Fruit fly (Drosophila melanogaster) whole organism: ENCODE data around the gene CG18294.
"Not testable (repeated sequence)": the region's sequence is repeated elsewhere in the genome, so short reads cannot be mapped to it uniquely, and the experiment has no call there.

ENCODE experiments used
- Dll ChIP-seq: fragments of >200 bp; optimal IDR thresholded peaks from 2 replicates; lab custom pipeline; 2017
- psq ChIP-seq: fragments of >200 bp; optimal IDR thresholded peaks from 2 replicates; lab custom pipeline; 2017

DNA sequence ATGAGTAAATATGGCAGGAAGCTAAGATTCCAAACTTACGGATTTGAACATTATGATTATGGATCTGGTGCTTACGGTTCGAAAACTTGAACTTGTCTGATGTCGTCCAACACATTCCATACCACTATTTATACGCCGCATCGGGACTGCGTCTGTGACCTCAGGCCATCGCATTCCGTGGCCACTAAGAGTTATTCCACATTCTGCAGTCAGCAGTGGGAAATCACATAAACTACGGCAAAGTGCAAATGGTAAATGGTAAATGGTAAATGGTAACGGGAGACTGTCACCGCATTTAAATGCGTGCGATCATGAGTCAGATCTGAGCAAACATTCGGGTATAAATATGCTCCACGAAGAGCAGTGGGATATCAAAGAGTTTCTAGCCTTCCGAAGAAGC lies 8.4 kb downstream of the CG18294 start, which contains the start of the genes CG14096 and CG32214:
- not testable (repeated sequence) for TF ChIP-seq Dll, psq (lab: Kevin White, UChicago)
